Worm (Caenorhabditis elegans) whole organism, young adult: ENCODE data around the gene C14A6.6.

Experiments
- B0261.1 ChIP-seq: sonication (generic microtip); optimal IDR thresholded peaks from 2 replicates; lab custom pipeline; 2016; ENCODE audit warnings: mild to moderate bottlenecking, missing genetic modification characterization, moderate library complexity, missing compliant biosample characterization
- C06A6.2 ChIP-seq: fragments of 200-800 bp; sonication (Bioruptor generic); conservative IDR thresholded peaks from 2 replicates; pipeline ENCODE4 v1.3.6; 2022; ENCODE audit warnings: missing genetic modification characterization, missing compliant biosample characterization
- F23B12.7 ChIP-seq: sonication (generic microtip); optimal IDR thresholded peaks from 2 replicates; lab custom pipeline; 2017; ENCODE audit warnings: missing genetic modification characterization, mild to moderate bottlenecking, missing compliant biosample characterization, antibody characterized with exemption, moderate library complexity; ENCODE audit not compliant: insufficient read depth
- F33H1.4 ChIP-seq: fragments of 200-800 bp; sonication (Bioruptor generic); IDR thresholded peaks from 2 replicates; pipeline ENCODE4 v1.3.6; 2022; ENCODE audit warnings: missing genetic modification reagents, missing genetic modification characterization, missing compliant biosample characterization
- F57A8.1 ChIP-seq: fragments of 200-800 bp; sonication (Bioruptor generic); optimal IDR thresholded peaks from 2 replicates; lab custom pipeline; 2018; ENCODE audit warnings: mild to moderate bottlenecking, missing genetic modification characterization, moderate library complexity, missing compliant biosample characterization
- K11D2.4 ChIP-seq: fragments of 200-800 bp; sonication (Bioruptor generic); IDR thresholded peaks from 2 replicates; pipeline ENCODE4 v1.3.6; 2022; ENCODE audit warnings: missing genetic modification reagents, missing genetic modification characterization, missing compliant biosample characterization
- K12H6.12 ChIP-seq: fragments of 200-800 bp; sonication (Bioruptor generic); optimal IDR thresholded peaks from 2 replicates; lab custom pipeline; 2018; ENCODE audit warnings: mild to moderate bottlenecking, missing genetic modification characterization, missing compliant biosample characterization
- Y53G8AR.9 ChIP-seq: fragments of 200-800 bp; sonication (Bioruptor generic); conservative IDR thresholded peaks from 2 replicates; pipeline ENCODE4 v1.3.6; 2022; ENCODE audit warnings: missing genetic modification reagents, missing genetic modification characterization, missing compliant biosample characterization
- atf-7 ChIP-seq: sonication (generic microtip); optimal IDR thresholded peaks from 2 replicates; lab custom pipeline; 2017; ENCODE audit warnings: mild to moderate bottlenecking, missing genetic modification characterization, missing compliant biosample characterization
- bed-1 ChIP-seq: fragments of 200-800 bp; sonication (Bioruptor generic); IDR thresholded peaks from 2 replicates; pipeline ENCODE4 v1.3.6; 2022; ENCODE audit warnings: missing genetic modification reagents, missing genetic modification characterization, missing compliant biosample characterization
- die-1 ChIP-seq: sonication (generic microtip); optimal IDR thresholded peaks from 2 replicates; lab custom pipeline; 2016; ENCODE audit warnings: missing genotype, mild to moderate bottlenecking, missing genetic modification characterization, missing compliant biosample characterization
- egl-18 ChIP-seq: fragments of 200-800 bp; sonication (Bioruptor generic); IDR thresholded peaks from 2 replicates; pipeline ENCODE4 v1.3.6; 2022; ENCODE audit warnings: missing genetic modification reagents, missing genetic modification characterization, missing compliant biosample characterization
- fkh-3 ChIP-seq: sonication (generic microtip); optimal IDR thresholded peaks from 2 replicates; lab custom pipeline; 2016; ENCODE audit warnings: mild to moderate bottlenecking, missing genetic modification characterization, missing compliant biosample characterization
- hmg-1.2 ChIP-seq: fragments of 200-800 bp; sonication (Bioruptor generic); IDR thresholded peaks from 2 replicates; pipeline ENCODE4 v1.3.6; 2022; ENCODE audit warnings: missing genetic modification reagents, missing genetic modification characterization, missing compliant biosample characterization
- hrde-1 ChIP-seq: sonication (generic microtip); optimal IDR thresholded peaks from 2 replicates; lab custom pipeline; 2016; ENCODE audit warnings: missing genetic modification characterization, mild to moderate bottlenecking, missing compliant biosample characterization, moderate library complexity, missing genotype, missing genetic modification reagents, borderline replicate concordance
- lsy-27 ChIP-seq: sonication (generic microtip); optimal IDR thresholded peaks from 2 replicates; lab custom pipeline; 2017; ENCODE audit warnings: missing genetic modification characterization, mild to moderate bottlenecking, missing compliant biosample characterization, antibody characterized with exemption, missing genotype, borderline replicate concordance; ENCODE audit not compliant: insufficient read depth
- madf-8 ChIP-seq: fragments of 200-800 bp; sonication (Bioruptor generic); conservative IDR thresholded peaks from 2 replicates; pipeline ENCODE4 v1.3.6; 2022; ENCODE audit warnings: missing genetic modification reagents, missing genetic modification characterization, missing compliant biosample characterization
- nfyb-1 ChIP-seq: fragments of 200-800 bp; sonication (Bioruptor generic); IDR thresholded peaks from 2 replicates; pipeline ENCODE4 v1.3.6; 2022; ENCODE audit warnings: missing genetic modification reagents, missing genetic modification characterization, missing compliant biosample characterization
- nhr-80 ChIP-seq: sonication (generic microtip); optimal IDR thresholded peaks from 2 replicates; lab custom pipeline; 2016; ENCODE audit warnings: missing genetic modification characterization, missing compliant biosample characterization
- pbrm-1 ChIP-seq: fragments of 200-800 bp; sonication (Bioruptor generic); IDR thresholded peaks from 2 replicates; pipeline ENCODE4 v1.3.6; 2022; ENCODE audit warnings: missing genetic modification reagents, missing genetic modification characterization, missing compliant biosample characterization
- pha-4 ChIP-seq: fragments of 150-350 bp; sonication (generic microtip); optimal IDR thresholded peaks from 2 replicates; lab custom pipeline; 2014; ENCODE audit warnings: missing biosample characterization, missing genetic modification reagents, missing genetic modification characterization
- rcor-1 ChIP-seq: fragments of 200-800 bp; sonication (Bioruptor generic); IDR thresholded peaks from 2 replicates; pipeline ENCODE4 v1.3.6; 2022; ENCODE audit warnings: missing genetic modification reagents, missing genetic modification characterization, missing compliant biosample characterization
- rec-8 ChIP-seq, 2 experiments: sonication (generic microtip); optimal IDR thresholded peaks; 2 replicates each; lab custom pipeline; 2016; ENCODE audit warnings: mild to moderate bottlenecking in 2 of 2, missing genetic modification characterization in 2 of 2, missing genetic modification reagents in 2 of 2, missing genotype in 2 of 2, missing biosample characterization in 1 of 2, missing compliant biosample characterization in 1 of 2, moderate library complexity in 1 of 2
- rpc-1 ChIP-seq, 2 experiments: fragments of 150-350 bp in 1 of 2; sonication (generic microtip) in 1 of 2; optimal IDR thresholded peaks; 2 replicates each; lab custom pipeline; 2014 to 2018; ENCODE audit warnings: missing biosample characterization in 1 of 2, missing genetic modification characterization in 1 of 2, missing genetic modification reagents in 1 of 2, missing genotype in 1 of 2
- somi-1 ChIP-seq: fragments of 200-800 bp; sonication (Bioruptor generic); optimal IDR thresholded peaks from 2 replicates; lab custom pipeline; 2018; ENCODE audit warnings: mild to moderate bottlenecking, missing genetic modification characterization, missing compliant biosample characterization
- tlf-1 ChIP-seq: fragments of 200-800 bp; sonication (Bioruptor generic); optimal IDR thresholded peaks from 2 replicates; lab custom pipeline; 2018; ENCODE audit warnings: mild to moderate bottlenecking, missing genetic modification characterization, missing compliant biosample characterization
- unc-130 ChIP-seq: sonication (generic microtip); optimal IDR thresholded peaks from 2 replicates; lab custom pipeline; 2016; ENCODE audit warnings: missing genetic modification reagents, missing genetic modification characterization, missing compliant biosample characterization
- unc-62 ChIP-seq: fragments of 150-350 bp; optimal IDR thresholded peaks from 2 replicates; lab custom pipeline; 2014; ENCODE audit warnings: missing biosample characterization, missing genetic modification reagents, missing genetic modification characterization
- xnd-1 ChIP-seq: sonication (generic microtip); optimal IDR thresholded peaks from 2 replicates; lab custom pipeline; 2016; ENCODE audit warnings: missing genotype, missing genetic modification reagents, missing genetic modification characterization, missing compliant biosample characterization
- ztf-18 ChIP-seq: sonication (generic microtip); optimal IDR thresholded peaks from 2 replicates; lab custom pipeline; 2016; ENCODE audit warnings: missing genotype, mild to moderate bottlenecking, missing genetic modification characterization, missing compliant biosample characterization
- ztf-22 ChIP-seq: fragments of 200-800 bp; sonication (Bioruptor generic); optimal IDR thresholded peaks from 2 replicates; lab custom pipeline; 2018; ENCODE audit warnings: mild to moderate bottlenecking, missing genetic modification characterization, moderate library complexity, missing compliant biosample characterization
- ztf-3 ChIP-seq: fragments of 200-800 bp; sonication (Bioruptor generic); optimal IDR thresholded peaks from 2 replicates; lab custom pipeline; 2018; ENCODE audit warnings: mild to moderate bottlenecking, missing genetic modification characterization, missing compliant biosample characterization

The C14A6.6 gene

DNA sequence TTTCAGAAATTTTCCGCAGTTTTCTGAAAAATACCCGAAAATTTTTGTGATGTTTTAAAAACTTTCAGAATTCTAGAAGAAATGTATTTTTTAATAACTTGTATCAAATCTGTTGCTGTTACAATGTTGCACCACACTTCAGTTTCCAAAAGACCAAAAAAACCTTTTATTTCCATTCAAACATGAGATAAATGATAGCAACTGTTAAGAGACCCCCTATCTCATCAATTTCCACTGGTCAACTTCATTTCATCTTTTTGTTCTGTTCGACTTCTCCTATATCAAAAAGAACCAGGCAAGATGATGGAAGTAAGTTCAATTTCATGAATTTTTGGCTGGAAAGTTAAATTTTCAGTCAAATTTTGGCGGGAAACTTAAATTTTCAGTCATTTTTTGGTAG, 31.4 kb upstream of the C14A6.6 start, which contains the start of gene F16H6.4:
TSS of gene F16H6.4 (plus strand) at position 301 of the 400 bp plus-strand sequence.
- no peak for TF ChIP-seq die-1

DNA sequence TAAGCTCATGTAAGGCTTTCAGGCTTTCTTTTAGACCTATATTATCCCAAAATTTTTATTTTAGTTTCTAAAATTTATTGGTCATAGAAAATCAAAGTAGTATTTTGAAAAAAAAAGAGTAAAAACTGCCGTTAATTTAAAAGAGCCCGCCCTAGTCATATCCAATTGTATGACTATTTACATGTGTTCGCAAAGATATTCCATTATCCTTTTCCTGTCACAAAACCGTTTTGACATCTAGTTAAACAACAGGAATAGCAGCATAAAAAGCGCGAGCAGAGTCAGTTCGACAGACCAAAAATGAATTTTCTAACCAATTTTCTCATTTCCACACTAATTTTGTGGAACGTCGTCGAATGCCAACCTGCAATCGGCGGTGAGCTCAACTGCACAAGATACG, 27.9 kb upstream of the C14A6.6 start, which contains the start of gene F16H6.3:
TSS of gene F16H6.3 (plus strand) at position 301 of the 400 bp plus-strand sequence.
- TF ChIP-seq xnd-1 (tag; lab: Kevin White, UChicago) (no peak), Y53G8AR.9 (GFP tag; lab: Robert Waterston, UW) (no peak), C06A6.2 (GFP tag; lab: Robert Waterston, UW) (no peak), K12H6.12 (no peak), fkh-3 (tag; lab: Kevin White, UChicago) (no peak), K11D2.4 (GFP tag; lab: Robert Waterston, UW) (no peak), F57A8.1 (GFP tag; lab: Kevin White, UChicago) (no peak), atf-7 (no peak), F33H1.4 (GFP tag; lab: Robert Waterston, UW) (no peak), unc-130 (GFP tag; lab: Kevin White, UChicago) (no peak), bed-1 (GFP tag; lab: Robert Waterston, UW) (no peak), pha-4 (tag; lab: Kevin White, UChicago) (no peak), rpc-1 (optimal IDR thresholded peaks at IDR 0.05; lab: Kevin White, UChicago) (no peak), rpc-1 (tag; optimal IDR thresholded peaks at IDR 0.05; lab: Kevin White, UChicago) (no peak), ztf-22 (GFP tag; lab: Kevin White, UChicago) (no peak), hmg-1.2 (GFP tag; lab: Robert Waterston, UW) (no peak), tlf-1 (GFP tag; lab: Kevin White, UChicago) (no peak), ztf-18 (no peak), madf-8 (GFP tag; lab: Robert Waterston, UW) (no peak), nfyb-1 (GFP tag; lab: Robert Waterston, UW) (no peak), lsy-27 (no peak)
- TF ChIP-seq, all 124 proteins: peak for 0

DNA sequence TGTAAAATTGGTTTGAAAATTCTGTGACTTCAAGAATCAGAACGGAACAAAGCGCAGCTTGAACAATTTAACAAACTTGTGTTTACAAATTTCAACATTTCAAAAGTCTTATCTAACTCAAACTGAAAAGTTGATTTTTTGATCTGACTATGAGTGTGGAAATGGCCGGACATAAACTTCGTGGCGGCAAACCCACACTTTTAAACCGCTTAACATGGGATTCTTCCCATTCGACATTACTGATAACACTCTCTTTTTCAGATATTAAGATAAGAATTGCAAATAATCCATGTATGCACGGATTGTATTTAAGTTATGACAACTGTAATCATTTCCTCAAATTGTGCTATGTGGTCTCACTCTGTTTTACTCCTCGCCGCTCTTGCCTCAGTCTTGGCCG, 24.1 kb upstream of the C14A6.6 start, which contains the start of gene clec-42:
TSS of gene clec-42 (plus strand) at position 285 of the 400 bp plus-strand sequence.
- TF ChIP-seq F23B12.7 = no peak

ce11 chrV:18189181-18189580, 22.1 kb upstream of the C14A6.6 start, which contains the start of gene clec-246:
Gene clec-246, plus strand, starts transcription at chrV:18189481.
- TF ChIP-seq B0261.1 (tag; lab: Kevin White, UChicago) = no peak
- TF ChIP-seq rec-8 (tag; optimal IDR thresholded peaks at IDR 0.05; lab: Kevin White, UChicago) = no peak
- TF ChIP-seq hrde-1 = no peak
- TF ChIP-seq pbrm-1 (GFP tag; lab: Robert Waterston, UW) = no peak
- no peak for TF ChIP-seq madf-8 (GFP tag; lab: Robert Waterston, UW)
- no peak for TF ChIP-seq ztf-22 (GFP tag; lab: Kevin White, UChicago)
- TF ChIP-seq ztf-3 (GFP tag; lab: Kevin White, UChicago) = no peak
- TF ChIP-seq somi-1 (GFP tag; lab: Kevin White, UChicago) = no peak
- no peak for TF ChIP-seq egl-18
- no peak for TF ChIP-seq nhr-80 (tag; lab: Kevin White, UChicago)
- TF ChIP-seq unc-62 = no peak
- TF ChIP-seq rcor-1 (GFP tag; lab: Robert Waterston, UW) = no peak
- no peak for TF ChIP-seq F33H1.4 (GFP tag; lab: Robert Waterston, UW)
- TF ChIP-seq, all 124 proteins: peak for 0
